ENCODE assay signal across 3 fruit fly cellular contexts in genomic region chr2L:3550583-3550982, dm6.
TF ChIP-seq lines count a peak whose summit lies in the region.

No protein-coding gene starts in this region.

- no peak for TF ChIP-seq CTCF in whole organism, embryonic (GFP tag; optimal IDR thresholded peaks at IDR 0.05; lab: Kevin White, UChicago)

TF ChIP-seq in whole organism, embryonic, 481 proteins besides CTCF, POLR2A, EP300 and RAD21:
- TF ChIP-seq CG15601 (tag; optimal IDR thresholded peaks at IDR 0.05; lab: Kevin White, UChicago) (no peak), CG2199 (GFP tag; IDR thresholded peaks at IDR 0.05; lab: Robert Waterston, UW) (0 out of 3 replicates have a peak, but pooled peaks have one; percentile 15), CG9437 (GFP tag; optimal IDR thresholded peaks at IDR 0.05; lab: Kevin White, UChicago) (no peak), grn (GFP tag; optimal IDR thresholded peaks at IDR 0.05; lab: Kevin White, UChicago) (peak; percentile 84), D19A (tag; optimal IDR thresholded peaks at IDR 0.05; lab: Kevin White, UChicago) (peak; percentile 92), CG11456 (GFP tag; IDR thresholded peaks at IDR 0.05; lab: Robert Waterston, UW) (0 out of 3 replicates have a peak, but pooled peaks have one; percentile 16), CG9215 (GFP tag; IDR thresholded peaks at IDR 0.05; lab: Robert Waterston, UW) (no peak), CG1603 (tag; optimal IDR thresholded peaks at IDR 0.05; lab: Kevin White, UChicago) (peak; percentile 3), sd (tag; optimal IDR thresholded peaks at IDR 0.05; lab: Kevin White, UChicago) (peak; percentile 13), prd (optimal IDR thresholded peaks at IDR 0.05; lab: Kevin White, UChicago) (no peak), prd (GFP tag; IDR thresholded peaks at IDR 0.05; lab: Robert Waterston, UW) (0 out of 3 replicates have a peak, but pooled peaks have one; percentile 18), CG12769 (tag; optimal IDR thresholded peaks at IDR 0.05; lab: Kevin White, UChicago) (peak; percentile 11), Med (GFP tag; lab: Kevin White, UChicago) (peak; percentile 43)

TF ChIP-seq in whole organism, prepupa, 60 proteins besides CTCF, POLR2A, EP300 and RAD21:
- TF ChIP-seq topi (GFP tag; optimal IDR thresholded peaks at IDR 0.05; lab: Kevin White, UChicago) (peak; percentile 1), Eip78C (GFP tag; lab: Kevin White, UChicago) (peak; percentile 10), Gug (GFP tag; IDR thresholded peaks at IDR 0.05; lab: Robert Waterston, UW) (no peak), CG16779 (tag; optimal IDR thresholded peaks at IDR 0.05; lab: Kevin White, UChicago) (no peak), lz (GFP tag; optimal IDR thresholded peaks at IDR 0.05; lab: Kevin White, UChicago) (peak; percentile 10), CG11294 (GFP tag; IDR thresholded peaks at IDR 0.05; lab: Robert Waterston, UW) (no peak), CG4318 (GFP tag; optimal IDR thresholded peaks at IDR 0.05; lab: Kevin White, UChicago) (no peak), vri (GFP tag; optimal IDR thresholded peaks at IDR 0.05; lab: Kevin White, UChicago) (peak; percentile 41), CG11762 (GFP tag; optimal IDR thresholded peaks at IDR 0.05; lab: Kevin White, UChicago; ENCODE audit: insufficient read depth) (no peak), Smox (GFP tag; optimal IDR thresholded peaks at IDR 0.05; lab: Kevin White, UChicago) (no peak), CG31627 (GFP tag; optimal IDR thresholded peaks at IDR 0.05; lab: Kevin White, UChicago) (peak; percentile 10), fd59A (GFP tag; optimal IDR thresholded peaks at IDR 0.05; lab: Kevin White, UChicago) (no peak), svp (GFP tag; lab: Kevin White, UChicago) (peak; percentile 47)

TF ChIP-seq in whole organism, wandering third instar larva, 38 proteins besides CTCF, POLR2A, EP300 and RAD21:
- no peak for TF ChIP-seq GATAd (GFP tag; optimal IDR thresholded peaks at IDR 0.05; lab: Kevin White, UChicago)
- TF ChIP-seq h (GFP tag; optimal IDR thresholded peaks at IDR 0.05; lab: Kevin White, UChicago) = peak; percentile 68
- peak; percentile 37 for TF ChIP-seq br (GFP tag; optimal IDR thresholded peaks at IDR 0.05; lab: Kevin White, UChicago)
- TF ChIP-seq Sp1 (GFP tag; optimal IDR thresholded peaks at IDR 0.05; lab: Kevin White, UChicago) = no peak
- TF ChIP-seq woc (GFP tag; optimal IDR thresholded peaks at IDR 0.05; lab: Kevin White, UChicago) = peak; percentile 34
- TF ChIP-seq dl (GFP tag; optimal IDR thresholded peaks at IDR 0.05; lab: Kevin White, UChicago; ENCODE audit: insufficient read depth in 1 of 2, partially characterized antibody in 2 of 2) = no peak
- TF ChIP-seq rgr (GFP tag; optimal IDR thresholded peaks at IDR 0.05; lab: Kevin White, UChicago) = peak; percentile 49
- TF ChIP-seq sv (GFP tag; optimal IDR thresholded peaks at IDR 0.05; lab: Kevin White, UChicago) = no peak
- TF ChIP-seq Dfd (GFP tag; optimal IDR thresholded peaks at IDR 0.05; lab: Kevin White, UChicago) = no peak
- no peak for TF ChIP-seq Hr83 (GFP tag; optimal IDR thresholded peaks at IDR 0.05; lab: Kevin White, UChicago; ENCODE audit: poor library complexity, severe bottlenecking)
- no peak for TF ChIP-seq brk (GFP tag; optimal IDR thresholded peaks at IDR 0.05; lab: Kevin White, UChicago)
- TF ChIP-seq Abd-B (GFP tag; optimal IDR thresholded peaks at IDR 0.05; lab: Kevin White, UChicago) = no peak
- TF ChIP-seq Jra (GFP tag; optimal IDR thresholded peaks at IDR 0.05; lab: Kevin White, UChicago) = no peak
- TF ChIP-seq Hnf4 (GFP tag; optimal IDR thresholded peaks at IDR 0.05; lab: Kevin White, UChicago) = peak; percentile 26
- peak; percentile 20 for TF ChIP-seq fru (GFP tag; optimal IDR thresholded peaks at IDR 0.05; lab: Kevin White, UChicago)
- peak; percentile 33 for TF ChIP-seq ey (GFP tag; optimal IDR thresholded peaks at IDR 0.05; lab: Kevin White, UChicago)
- no peak for TF ChIP-seq Rel (GFP tag; optimal IDR thresholded peaks at IDR 0.05; lab: Kevin White, UChicago)
- no peak for TF ChIP-seq Rel (tag; optimal IDR thresholded peaks at IDR 0.05; lab: Kevin White, UChicago)
- TF ChIP-seq N (GFP tag; optimal IDR thresholded peaks at IDR 0.05; lab: Kevin White, UChicago) = no peak
- peak in 1 of 2 experiments; percentile 39 for TF ChIP-seq foxo (GFP tag; optimal IDR thresholded peaks at IDR 0.05; lab: Kevin White, UChicago)
- TF ChIP-seq Hr78 (GFP tag; optimal IDR thresholded peaks at IDR 0.05; lab: Kevin White, UChicago) = no peak
- peak; percentile 15 for TF ChIP-seq OdsH (GFP tag; optimal IDR thresholded peaks at IDR 0.05; lab: Kevin White, UChicago)
TF ChIP-seq in whole organism, wandering third instar larva: peak in this region for 9.
